Worm (Caenorhabditis elegans) whole organism, mixed stage, embryonic: ENCODE data around the gene T01C1.4.

ENCODE experiments used
- M03D4.4 ChIP-seq: sonication (generic microtip); optimal IDR thresholded peaks from 2 replicates; lab custom pipeline; 2017; ENCODE audit warnings: mild to moderate bottlenecking, missing genetic modification characterization, missing compliant biosample characterization
- blmp-1 ChIP-seq: fragments of 150-350 bp; optimal IDR thresholded peaks from 2 replicates; lab custom pipeline; 2014; ENCODE audit warnings: missing biosample characterization, missing genetic modification characterization
- ceh-43 ChIP-seq: fragments of 200-800 bp; sonication (Bioruptor generic); optimal IDR thresholded peaks from 2 replicates; lab custom pipeline; 2018; ENCODE audit warnings: mild to moderate bottlenecking, missing genetic modification characterization, moderate library complexity, missing compliant biosample characterization
- ces-1 ChIP-seq: fragments of 150-350 bp; optimal IDR thresholded peaks from 2 replicates; lab custom pipeline; 2014; ENCODE audit warnings: missing biosample characterization, missing genetic modification reagents, missing genetic modification characterization
- cnd-1 ChIP-seq: fragments of 200-800 bp; sonication (Bioruptor generic); optimal IDR thresholded peaks from 2 replicates; lab custom pipeline; 2018; ENCODE audit warnings: mild to moderate bottlenecking, missing genetic modification characterization, missing compliant biosample characterization
- drap-1 ChIP-seq: fragments of 200-800 bp; sonication (Bioruptor generic); optimal IDR thresholded peaks from 3 replicates; lab custom pipeline; 2018; ENCODE audit warnings: mild to moderate bottlenecking, missing genetic modification characterization, missing compliant biosample characterization
- elt-1 ChIP-seq: sonication (generic microtip); optimal IDR thresholded peaks from 2 replicates; lab custom pipeline; 2017; ENCODE audit warnings: missing genetic modification characterization, mild to moderate bottlenecking, missing compliant biosample characterization, antibody characterized with exemption, moderate library complexity, borderline replicate concordance; ENCODE audit not compliant: insufficient read depth
- flh-1 ChIP-seq: fragments of 200-800 bp; sonication (Bioruptor generic); optimal IDR thresholded peaks from 2 replicates; lab custom pipeline; 2018; ENCODE audit warnings: mild to moderate bottlenecking, missing genetic modification characterization, moderate library complexity, missing compliant biosample characterization
- ham-2 ChIP-seq: fragments of 200-800 bp; sonication (Bioruptor generic); optimal IDR thresholded peaks from 2 replicates; lab custom pipeline; 2018; ENCODE audit warnings: mild to moderate bottlenecking, missing genetic modification characterization, missing compliant biosample characterization
- hlh-1 ChIP-seq: fragments of 150-350 bp; optimal IDR thresholded peaks from 2 replicates; lab custom pipeline; 2014; ENCODE audit warnings: missing biosample characterization, missing genetic modification reagents, missing genetic modification characterization
- lin-13 ChIP-seq: fragments of 150-350 bp; optimal IDR thresholded peaks from 2 replicates; lab custom pipeline; 2014; ENCODE audit warnings: missing biosample characterization, missing genetic modification characterization
- lin-32 ChIP-seq: fragments of 200-800 bp; sonication (Bioruptor generic); optimal IDR thresholded peaks from 2 replicates; lab custom pipeline; 2018; ENCODE audit warnings: mild to moderate bottlenecking, missing genetic modification characterization, missing compliant biosample characterization
- lsy-2 ChIP-seq: fragments of 150-350 bp; optimal IDR thresholded peaks from 2 replicates; lab custom pipeline; 2014; ENCODE audit warnings: missing biosample characterization, missing genetic modification characterization
- mab-5 ChIP-seq: fragments of 150-350 bp; optimal IDR thresholded peaks from 2 replicates; lab custom pipeline; 2014; ENCODE audit warnings: missing biosample characterization, missing genetic modification characterization
- mls-2 ChIP-seq: sonication (generic microtip); optimal IDR thresholded peaks from 2 replicates; lab custom pipeline; 2016; ENCODE audit warnings: mild to moderate bottlenecking, missing genetic modification characterization, moderate library complexity, missing compliant biosample characterization
- nhr-12 ChIP-seq: fragments of 150-350 bp; optimal IDR thresholded peaks from 2 replicates; lab custom pipeline; 2014; ENCODE audit warnings: missing biosample characterization, missing genetic modification characterization
- nhr-2 ChIP-seq: fragments of 150-350 bp; optimal IDR thresholded peaks from 2 replicates; lab custom pipeline; 2014; ENCODE audit warnings: missing biosample characterization, missing genetic modification characterization
- nhr-237 ChIP-seq: fragments of 150-350 bp; optimal IDR thresholded peaks from 2 replicates; lab custom pipeline; 2014; ENCODE audit warnings: missing biosample characterization, missing genetic modification characterization
- nhr-28 ChIP-seq: fragments of 150-350 bp; optimal IDR thresholded peaks from 2 replicates; lab custom pipeline; 2014; ENCODE audit warnings: missing biosample characterization, missing genetic modification characterization
- nhr-76 ChIP-seq: sonication (generic microtip); optimal IDR thresholded peaks from 2 replicates; lab custom pipeline; 2017; ENCODE audit warnings: missing biosample characterization, missing genetic modification characterization
- pha-4 ChIP-seq: fragments of 150-350 bp; optimal IDR thresholded peaks from 2 replicates; lab custom pipeline; 2018; ENCODE audit warnings: missing biosample characterization, missing genetic modification reagents, missing genetic modification characterization
- sem-2 ChIP-seq: fragments of 200-800 bp; sonication (Bioruptor generic); optimal IDR thresholded peaks from 2 replicates; lab custom pipeline; 2018; ENCODE audit warnings: mild to moderate bottlenecking, missing genetic modification characterization, missing compliant biosample characterization
- sptf-1 ChIP-seq: sonication (generic microtip); optimal IDR thresholded peaks from 2 replicates; lab custom pipeline; 2017; ENCODE audit warnings: mild to moderate bottlenecking, missing genetic modification characterization, moderate library complexity, missing compliant biosample characterization
- tbx-8 ChIP-seq: fragments of 200-800 bp; sonication (Bioruptor generic); optimal IDR thresholded peaks from 2 replicates; lab custom pipeline; 2018; ENCODE audit warnings: mild to moderate bottlenecking, missing genetic modification characterization, moderate library complexity, missing compliant biosample characterization
- unc-62 ChIP-seq: fragments of 150-350 bp; optimal IDR thresholded peaks from 2 replicates; lab custom pipeline; 2014; ENCODE audit warnings: missing biosample characterization, missing genetic modification reagents, missing genetic modification characterization
- zip-8 ChIP-seq: fragments of 150-350 bp; optimal IDR thresholded peaks from 2 replicates; lab custom pipeline; 2014; ENCODE audit warnings: missing biosample characterization, missing genetic modification characterization
- ztf-11 ChIP-seq: fragments of 150-350 bp; optimal IDR thresholded peaks from 2 replicates; lab custom pipeline; 2014; ENCODE audit warnings: missing biosample characterization, missing genetic modification characterization

The T01C1.4 gene

ce11 chrX:10746388-10746787 lies 29.5 kb upstream of the T01C1.4 start, which contains the start of gene R07A4.2:
TSS of gene R07A4.2 (minus strand) at chrX:10746488.
- no peak for TF ChIP-seq ceh-43 (GFP tag; lab: Kevin White, UChicago)
- no peak for TF ChIP-seq drap-1 (GFP tag; lab: Kevin White, UChicago)
- TF ChIP-seq mab-5 (tag; lab: Kevin White, UChicago) = no peak
- no peak for TF ChIP-seq lsy-2 (tag; lab: Kevin White, UChicago)
- TF ChIP-seq nhr-76 (tag; lab: Kevin White, UChicago) = no peak
- TF ChIP-seq elt-1 (tag; lab: Kevin White, UChicago) = no peak
- no peak for TF ChIP-seq ham-2 (GFP tag; lab: Kevin White, UChicago)
- no peak for TF ChIP-seq hlh-1 (tag; lab: Kevin White, UChicago)
- TF ChIP-seq blmp-1 (tag; lab: Kevin White, UChicago) = no peak

ce11 chrX:10734026-10734425 lies 17.1 kb upstream of the T01C1.4 start, which contains the start of gene egl-36:
TSS of gene egl-36 (plus strand) at chrX:10734326.
- TF ChIP-seq tbx-8 (GFP tag; lab: Kevin White, UChicago) (no peak), blmp-1 (tag; lab: Kevin White, UChicago) (no peak)
- TF ChIP-seq, all 35 proteins: peak for 0

ce11 chrX:10731837-10732236 lies 14.9 kb upstream of the T01C1.4 start:
- TF ChIP-seq pha-4 (tag; lab: Kevin White, UChicago) = no peak
- no peak for TF ChIP-seq ceh-43 (GFP tag; lab: Kevin White, UChicago)
- TF ChIP-seq zip-8 (tag; lab: Kevin White, UChicago) = no peak
- TF ChIP-seq nhr-237 (tag; lab: Kevin White, UChicago) = no peak
- TF ChIP-seq nhr-12 (tag; lab: Kevin White, UChicago) = no peak
- TF ChIP-seq nhr-28 (tag; lab: Kevin White, UChicago) = no peak
- no peak for TF ChIP-seq elt-1 (tag; lab: Kevin White, UChicago)
- TF ChIP-seq lin-13 = no peak
- TF ChIP-seq lin-32 (GFP tag; lab: Kevin White, UChicago) = no peak
- TF ChIP-seq hlh-1 (tag; lab: Kevin White, UChicago) = no peak
- TF ChIP-seq cnd-1 = no peak
- TF ChIP-seq nhr-2 (tag; lab: Kevin White, UChicago) = no peak
- TF ChIP-seq lsy-2 (tag; lab: Kevin White, UChicago) = no peak
- TF ChIP-seq M03D4.4 (tag; lab: Kevin White, UChicago) = no peak
- no peak for TF ChIP-seq flh-1 (GFP tag; lab: Kevin White, UChicago)
- no peak for TF ChIP-seq blmp-1 (tag; lab: Kevin White, UChicago)
- TF ChIP-seq, all 35 proteins: peak for 0

ce11 chrX:10727696-10728095 lies 10.8 kb upstream of the T01C1.4 start:
- TF ChIP-seq mls-2 (tag; lab: Kevin White, UChicago) = no peak
- TF ChIP-seq sem-2 (GFP tag; lab: Kevin White, UChicago) = no peak
- no peak for TF ChIP-seq sptf-1 (tag; lab: Kevin White, UChicago)
- no peak for TF ChIP-seq unc-62 (GFP tag; lab: Kevin White, UChicago)
- TF ChIP-seq cnd-1 = no peak

ce11 chrX:10721954-10722353 lies 5.0 kb upstream of the T01C1.4 start, which contains the start of gene mbr-1:
TSS of gene mbr-1 (minus strand) at chrX:10722054.
- no peak for TF ChIP-seq lin-32 (GFP tag; lab: Kevin White, UChicago)

ce11 chrX:10711769-10712168 lies 5.2 kb downstream of the T01C1.4 start, which contains the start of gene rhgf-1:
TSS of gene rhgf-1 (minus strand) at chrX:10711869.
- TF ChIP-seq drap-1 (GFP tag; lab: Kevin White, UChicago) (no peak), tbx-8 (GFP tag; lab: Kevin White, UChicago) (no peak), zip-8 (tag; lab: Kevin White, UChicago) (no peak), ceh-43 (GFP tag; lab: Kevin White, UChicago) (no peak), ztf-11 (tag; lab: Kevin White, UChicago) (no peak), ces-1 (GFP tag; lab: Kevin White, UChicago) (no peak), lin-13 (no peak), nhr-237 (tag; lab: Kevin White, UChicago) (no peak)
